Fruit fly (Drosophila melanogaster) S2 (cell line): ENCODE data around the gene Sh.

Experiments used
- CG8478 ChIP-seq: fragments of >200 bp; optimal IDR thresholded peaks from 2 replicates; lab custom pipeline; 2018
- CTCF ChIP-seq, 2 experiments: fragments of >200 bp; optimal IDR thresholded peaks; 2 replicates each; lab custom pipeline; 2018

The Sh gene

DNA sequence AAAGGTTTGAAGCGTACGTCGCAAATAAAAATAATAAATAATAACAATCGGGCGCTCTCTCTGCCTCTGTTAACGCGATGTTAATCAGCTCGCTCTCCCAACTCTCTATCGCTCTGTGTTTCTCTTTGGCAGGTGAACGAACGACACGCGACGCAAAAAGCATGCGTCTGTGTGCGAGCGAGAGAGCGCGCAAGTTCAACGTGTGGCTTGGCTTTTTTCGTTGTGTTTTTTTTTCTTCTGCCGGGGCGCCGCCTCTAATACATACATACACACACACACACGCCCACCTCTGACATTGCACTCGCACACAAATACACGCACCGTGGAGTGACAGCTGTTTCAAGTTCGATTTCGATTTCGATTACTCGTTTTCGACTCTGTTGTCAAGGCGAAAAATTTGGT, 184.4 kb downstream of the Sh start:
- TF ChIP-seq CTCF (optimal IDR thresholded peaks at IDR 0.05; lab: Kevin White, UChicago): no peak

DNA sequence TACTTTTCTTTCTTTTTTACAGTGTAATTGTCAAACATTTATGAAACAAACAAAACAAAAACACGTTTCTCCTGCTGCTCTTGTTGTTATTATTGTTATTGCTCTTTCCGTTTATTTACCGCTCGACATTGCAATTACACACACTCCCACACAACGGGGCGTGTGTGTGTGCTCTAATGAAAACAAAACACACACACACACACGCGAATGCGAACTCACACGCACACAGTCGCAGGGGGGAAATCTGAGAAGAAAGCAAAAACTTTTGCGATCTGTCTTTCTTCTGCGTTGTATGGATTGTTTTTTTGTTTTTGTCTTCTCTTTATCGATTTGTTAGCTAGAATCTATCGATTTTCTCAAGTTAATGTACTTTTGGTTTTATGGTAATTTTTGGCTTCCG, 185.1 kb downstream of the Sh start:
- no peak for TF ChIP-seq CTCF (optimal IDR thresholded peaks at IDR 0.05; lab: Kevin White, UChicago)
- TF ChIP-seq CG8478 (lab: Kevin White, UChicago): no peak

- TF ChIP-seq CG8478 (lab: Kevin White, UChicago): no peak
- no peak for TF ChIP-seq CTCF (optimal IDR thresholded peaks at IDR 0.05; lab: Kevin White, UChicago)
Observed at dm6 chrX:17876518-17876917, 186.5 kb downstream of the Sh start.

- no peak for TF ChIP-seq CG8478 (lab: Kevin White, UChicago)
- no peak for TF ChIP-seq CTCF (optimal IDR thresholded peaks at IDR 0.05; lab: Kevin White, UChicago)
Observed at dm6 chrX:17875695-17876094, 187.4 kb downstream of the Sh start.

- TF ChIP-seq CTCF (optimal IDR thresholded peaks at IDR 0.05; lab: Kevin White, UChicago): no peak
- no peak for TF ChIP-seq CG8478 (lab: Kevin White, UChicago)
Observed at dm6 chrX:17875014-17875589, 187.9 kb downstream of the Sh start.
